Worm (Caenorhabditis elegans) whole organism, mixed stage, embryonic: Measurements from ENCODE around the gene cdr-1.

Experiments used
- elt-1 ChIP-seq: sonication (generic microtip); optimal IDR thresholded peaks from 2 replicates; lab custom pipeline; 2017; ENCODE audit warnings: missing genetic modification characterization, mild to moderate bottlenecking, missing compliant biosample characterization, antibody characterized with exemption, moderate library complexity, borderline replicate concordance; ENCODE audit not compliant: insufficient read depth
- nhr-28 ChIP-seq: fragments of 150-350 bp; optimal IDR thresholded peaks from 2 replicates; lab custom pipeline; 2014; ENCODE audit warnings: missing biosample characterization, missing genetic modification characterization
- unc-39 ChIP-seq: fragments of 150-350 bp; optimal IDR thresholded peaks from 2 replicates; lab custom pipeline; 2014; ENCODE audit warnings: missing biosample characterization, missing genetic modification characterization
- unc-62 ChIP-seq: fragments of 150-350 bp; optimal IDR thresholded peaks from 2 replicates; lab custom pipeline; 2014; ENCODE audit warnings: missing biosample characterization, missing genetic modification reagents, missing genetic modification characterization

- TF ChIP-seq unc-62 (GFP tag; lab: Kevin White, UChicago) (no peak), unc-39 (tag; lab: Kevin White, UChicago) (no peak), elt-1 (no peak), nhr-28 (tag; lab: Kevin White, UChicago) (no peak)
Measured at ce11 chrV:15955497-15955896, 34.4 kb downstream of the cdr-1 start, which contains the start of gene srh-186.
